Fruit fly (Drosophila melanogaster): ENCODE measurements around the gene CG2211.
A peak's percentile ranks its signal among the peaks of the same experiment; 100 is the strongest.

Gene CG2211

DNA sequence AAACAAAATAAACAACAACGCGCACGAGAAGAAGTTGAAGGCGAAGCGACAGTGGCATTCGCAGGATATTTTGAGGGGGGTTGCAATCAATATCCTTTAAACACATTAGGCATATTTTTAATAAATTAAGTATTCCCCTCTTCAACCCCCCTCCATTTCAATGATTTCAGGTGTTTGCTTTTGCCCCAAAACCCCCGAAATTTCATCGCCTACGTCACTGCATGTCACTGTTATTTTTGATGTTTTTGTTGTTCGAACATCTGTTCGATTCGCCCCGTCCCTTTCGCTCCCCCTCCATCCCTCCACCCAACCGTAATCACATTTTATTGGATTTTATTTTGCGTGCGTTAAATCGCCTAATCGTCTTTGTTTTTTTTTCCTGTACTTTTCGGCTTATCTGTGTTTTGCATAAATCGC is 33.0 kb upstream of the CG2211 start (continued):
- TF ChIP-seq Med (GFP tag) (peak; percentile 98), sug (tag; optimal IDR thresholded peaks at IDR 0.05) (peak; percentile 33), row (GFP tag; IDR thresholded peaks at IDR 0.05) (peak; percentile 92), CG14965 (GFP tag; optimal IDR thresholded peaks at IDR 0.05; ENCODE audit: borderline replicate concordance) (peak; percentile 38), CG18011 (GFP tag; optimal IDR thresholded peaks at IDR 0.05) (peak; percentile 42), toy (GFP tag; IDR thresholded peaks at IDR 0.05) (0 out of 2 replicates have a peak, but pooled peaks have one; percentile 30), CG2129 (GFP tag; IDR thresholded peaks at IDR 0.05; ENCODE audit: partially characterized antibody) (no peak), Deaf1 (tag; optimal IDR thresholded peaks at IDR 0.05) (peak; percentile 22), Fer2 (tag; optimal IDR thresholded peaks at IDR 0.05) (peak; percentile 57), CG11695 (GFP tag; IDR thresholded peaks at IDR 0.05) (peak; percentile 85), CG34376 (GFP tag; optimal IDR thresholded peaks at IDR 0.05) (peak; percentile 4), CG1832 (GFP tag; optimal IDR thresholded peaks at IDR 0.05) (no peak), CG8281 (tag; optimal IDR thresholded peaks at IDR 0.05) (peak; percentile 35), danr (GFP tag; IDR thresholded peaks at IDR 0.05) (peak; percentile 54; the same call in 1 of the 2 replicates), repo (GFP tag; optimal IDR thresholded peaks at IDR 0.05) (peak; percentile 56), Atf6 (GFP tag; IDR thresholded peaks at IDR 0.05) (peak; percentile 82), sna (GFP tag; IDR thresholded peaks at IDR 0.05; ENCODE audit: partially characterized antibody) (no peak), lmd (GFP tag; IDR thresholded peaks at IDR 0.05) (peak; percentile 89), CG18619 (GFP tag; optimal IDR thresholded peaks at IDR 0.05) (peak; percentile 67), CG9932 (GFP tag; IDR thresholded peaks at IDR 0.05) (peak; percentile 85), fru (optimal IDR thresholded peaks at IDR 0.05) (no peak), CG12104 (GFP tag; optimal IDR thresholded peaks at IDR 0.05) (peak; percentile 39), mam (GFP tag; optimal IDR thresholded peaks at IDR 0.05) (peak; percentile 88), CG4617 (GFP tag; optimal IDR thresholded peaks at IDR 0.05; ENCODE audit: borderline replicate concordance) (peak; percentile 46), slou (GFP tag; optimal IDR thresholded peaks at IDR 0.05) (peak; percentile 81), CG7372 (GFP tag; IDR thresholded peaks at IDR 0.05) (peak; percentile 80), CG18262 (tag; optimal IDR thresholded peaks at IDR 0.05) (peak; percentile 83), CG17328 (GFP tag; IDR thresholded peaks at IDR 0.05) (peak; percentile 90), Oaz (GFP tag; IDR thresholded peaks at IDR 0.05) (peak; percentile 46; the same call in 1 of the 2 replicates), CrebB (tag; optimal IDR thresholded peaks at IDR 0.05) (peak; percentile 49), CG8924 (tag; optimal IDR thresholded peaks at IDR 0.05) (peak; percentile 79), CG8944 (GFP tag; optimal IDR thresholded peaks at IDR 0.05) (peak; percentile 70)

DNA sequence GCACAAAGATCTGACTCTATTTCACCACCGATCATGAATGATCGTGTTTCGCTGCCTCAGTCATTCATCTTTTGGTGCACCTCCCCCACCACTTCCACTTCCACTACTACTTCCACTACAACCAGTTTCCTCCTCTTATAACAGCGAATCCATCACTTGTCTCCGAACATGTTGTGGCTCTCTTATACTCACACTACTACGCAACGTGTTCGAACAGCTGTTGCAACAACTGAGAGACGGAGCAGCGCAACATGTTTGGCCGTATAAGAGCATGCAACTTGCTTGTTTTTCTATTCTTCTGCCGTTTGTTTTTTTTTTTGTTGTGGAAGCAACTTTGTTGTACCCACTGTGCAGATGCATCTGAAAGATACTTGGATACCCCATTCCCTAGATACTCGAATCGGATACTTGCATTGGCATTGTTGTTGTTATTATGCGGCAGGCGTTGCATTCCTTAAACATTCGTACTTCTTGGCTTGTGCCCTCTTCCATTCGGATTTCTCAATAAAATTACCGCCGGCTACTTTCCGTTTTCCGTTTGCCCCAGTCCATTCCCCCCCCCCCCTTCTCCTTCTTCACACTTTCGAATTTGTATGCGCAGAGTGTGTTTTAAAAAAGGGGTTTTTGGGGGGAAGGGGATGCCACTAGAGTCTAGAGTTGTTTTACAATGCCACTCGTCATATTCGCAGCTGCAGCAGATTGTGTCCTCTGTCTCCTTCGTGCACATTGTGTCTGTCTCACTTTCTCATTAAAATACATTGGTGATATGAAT is 31.9 kb upstream of the CG2211 start:
- no peak for TF ChIP-seq pfk (GFP tag; optimal IDR thresholded peaks at IDR 0.05)
- TF ChIP-seq CG15269 (tag; optimal IDR thresholded peaks at IDR 0.05): no peak
- TF ChIP-seq CG5180 (GFP tag; optimal IDR thresholded peaks at IDR 0.05): peak; percentile 99
- TF ChIP-seq ind (GFP tag; optimal IDR thresholded peaks at IDR 0.05): no peak
- TF ChIP-seq dati (GFP tag; IDR thresholded peaks at IDR 0.05): no peak
- TF ChIP-seq bab2 (GFP tag; optimal IDR thresholded peaks at IDR 0.05): no peak
- no peak for TF ChIP-seq dmrt11E (tag; optimal IDR thresholded peaks at IDR 0.05)
- TF ChIP-seq bsh (GFP tag; optimal IDR thresholded peaks at IDR 0.05): peak in 1 of 2 experiments; percentile 58
- peak; percentile 74; the same call in 1 of the 2 replicates for TF ChIP-seq aop (GFP tag; IDR thresholded peaks at IDR 0.05)
- TF ChIP-seq nom (GFP tag; optimal IDR thresholded peaks at IDR 0.05): peak; percentile 52
- TF ChIP-seq Ssrp (tag; optimal IDR thresholded peaks at IDR 0.05): no peak
- peak; percentile 45; the same call in 1 of the 2 replicates for TF ChIP-seq Drgx (GFP tag; IDR thresholded peaks at IDR 0.05)
- TF ChIP-seq HLHmδ (GFP tag; optimal IDR thresholded peaks at IDR 0.05): peak; percentile 56
- peak; percentile 99 for TF ChIP-seq p53 (GFP tag; optimal IDR thresholded peaks at IDR 0.05)
- TF ChIP-seq CG1832 (GFP tag; optimal IDR thresholded peaks at IDR 0.05): no peak
- no peak for TF ChIP-seq Atf6 (GFP tag; IDR thresholded peaks at IDR 0.05)
- peak; percentile 63 to 65 for TF ChIP-seq Trl (optimal IDR thresholded peaks at IDR 0.05)
- TF ChIP-seq Trl (GFP tag; optimal IDR thresholded peaks at IDR 0.05): no peak
- peak; percentile 78 for TF ChIP-seq CG4360 (GFP tag; IDR thresholded peaks at IDR 0.05)
- peak; percentile 76 for TF ChIP-seq crol (GFP tag; IDR thresholded peaks at IDR 0.05)

All from whole organism, embryonic.